Worm (Caenorhabditis elegans) whole organism, L3 larva: ENCODE data around the gene C45G9.2.

Experiments used
- elt-1 ChIP-seq: fragments of 150-350 bp; optimal IDR thresholded peaks from 2 replicates; lab custom pipeline; 2014; ENCODE audit warnings: missing biosample characterization, missing genetic modification characterization
- nhr-77 ChIP-seq: fragments of 150-350 bp; optimal IDR thresholded peaks from 2 replicates; lab custom pipeline; 2014; ENCODE audit warnings: missing biosample characterization, missing genetic modification characterization
- pha-4 ChIP-seq: fragments of 150-350 bp; optimal IDR thresholded peaks from 2 replicates; lab custom pipeline; 2014; ENCODE audit warnings: missing biosample characterization, missing genetic modification reagents, missing genetic modification characterization
- snpc-4 ChIP-seq: fragments of 150-350 bp; optimal IDR thresholded peaks from 2 replicates; lab custom pipeline; 2014; ENCODE audit warnings: missing biosample characterization, missing genetic modification characterization

DNA sequence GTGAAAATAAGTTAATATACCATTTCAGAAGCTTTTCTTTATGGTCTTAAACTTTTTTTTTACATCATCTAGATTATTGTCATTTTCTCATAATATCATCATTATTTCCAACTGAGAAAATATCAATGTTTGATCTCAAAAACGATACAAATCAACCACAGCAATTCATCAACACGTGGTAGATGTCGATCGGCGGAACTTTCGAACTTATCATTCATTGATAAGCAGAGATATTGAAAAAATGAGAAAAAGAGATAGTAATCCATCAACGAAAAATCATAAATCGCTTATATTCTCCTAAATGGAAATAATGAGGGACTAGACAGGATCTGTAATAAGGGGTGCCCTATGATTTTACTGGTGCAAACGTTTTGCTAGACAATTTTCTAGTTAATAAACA is 27.9 kb downstream of the C45G9.2 start:
- TF ChIP-seq pha-4 (tag; lab: Kevin White, UChicago), result no peak
- no peak for TF ChIP-seq nhr-77 (tag; lab: Kevin White, UChicago)
- no peak for TF ChIP-seq snpc-4 (tag; lab: Kevin White, UChicago)
- TF ChIP-seq elt-1 (tag; lab: Kevin White, UChicago), result no peak
